Worm (Caenorhabditis elegans) whole organism, L2 larva: ENCODE data around the gene drd-5.

Experiments used
- ama-1 ChIP-seq: fragments of 150-350 bp; optimal IDR thresholded peaks from 2 replicates; lab custom pipeline; 2018; ENCODE audit warnings: inconsistent platforms
- egl-27 ChIP-seq: sonication (generic microtip); optimal IDR thresholded peaks from 3 replicates; lab custom pipeline; 2017; ENCODE audit warnings: missing biosample characterization, missing genetic modification reagents, missing genetic modification characterization
- nhr-12 ChIP-seq: fragments of 150-350 bp; optimal IDR thresholded peaks from 2 replicates; lab custom pipeline; 2014; ENCODE audit warnings: missing biosample characterization, missing genetic modification characterization
- nhr-129 ChIP-seq: fragments of 150-350 bp; optimal IDR thresholded peaks from 2 replicates; lab custom pipeline; 2014; ENCODE audit warnings: missing biosample characterization, missing genetic modification characterization
- nhr-77 ChIP-seq: fragments of 150-350 bp; optimal IDR thresholded peaks from 2 replicates; lab custom pipeline; 2014; ENCODE audit warnings: missing biosample characterization, missing genetic modification characterization
- zag-1 ChIP-seq: fragments of 150-350 bp; optimal IDR thresholded peaks from 2 replicates; lab custom pipeline; 2014; ENCODE audit warnings: missing biosample characterization, missing genetic modification characterization

ce11 chrX:8327800-8328199, 18.3 kb downstream of the drd-5 start, which contains the start of gene F55E10.4:
- TF ChIP-seq egl-27 (tag; lab: Kevin White, UChicago) (no peak), nhr-129 (tag; lab: Kevin White, UChicago) (no peak), zag-1 (tag; lab: Kevin White, UChicago) (no peak), nhr-12 (tag; lab: Kevin White, UChicago) (no peak), nhr-77 (no peak), ama-1 (lab: Kevin White, UChicago) (no peak)
